Worm (Caenorhabditis elegans) whole organism, L1 larva: Measurements from ENCODE around the gene ostb-1.

Experiments
- C04F5.9 ChIP-seq: sonication (generic microtip); optimal IDR thresholded peaks from 2 replicates; lab custom pipeline; 2016; ENCODE audit warnings: missing genetic modification characterization, missing compliant biosample characterization
- C16A3.4 ChIP-seq: fragments of 150-350 bp; optimal IDR thresholded peaks from 2 replicates; lab custom pipeline; 2014; ENCODE audit warnings: missing biosample characterization, missing genetic modification characterization
- ama-1 ChIP-seq: fragments of 150-350 bp; optimal IDR thresholded peaks from 2 replicates; lab custom pipeline; 2014
- blmp-1 ChIP-seq: fragments of 150-350 bp; optimal IDR thresholded peaks from 2 replicates; lab custom pipeline; 2014; ENCODE audit warnings: missing biosample characterization, missing genetic modification characterization
- ceh-88 ChIP-seq: fragments of 200-800 bp; sonication (Bioruptor generic); IDR thresholded peaks from 2 replicates; pipeline ENCODE4 v1.3.6; 2022; ENCODE audit warnings: missing genetic modification characterization, missing compliant biosample characterization
- ceh-90 ChIP-seq: sonication (generic microtip); optimal IDR thresholded peaks from 2 replicates; lab custom pipeline; 2016; ENCODE audit warnings: missing genetic modification characterization, missing compliant biosample characterization
- ces-1 ChIP-seq: fragments of 150-350 bp; optimal IDR thresholded peaks from 2 replicates; lab custom pipeline; 2014; ENCODE audit warnings: missing biosample characterization, missing genetic modification reagents, missing genetic modification characterization
- dsc-1 ChIP-seq: sonication (generic microtip); optimal IDR thresholded peaks from 2 replicates; lab custom pipeline; 2016; ENCODE audit warnings: mild to moderate bottlenecking, missing genetic modification characterization, missing compliant biosample characterization
- efl-1 ChIP-seq, 4 experiments: fragments of 150-350 bp; optimal IDR thresholded peaks in 3 of 4; peaks in 1 of 4; 1 replicate in 1 of 4; 2 replicates in 3 of 4; lab custom pipeline; 2014; ENCODE audit warnings: missing biosample characterization in 2 of 4, missing genetic modification characterization in 2 of 4, missing genetic modification reagents in 2 of 4
- egl-27 ChIP-seq, 2 experiments: fragments of 150-350 bp in 1 of 2; sonication (generic microtip); optimal IDR thresholded peaks; 3 replicates each; lab custom pipeline; 2017 to 2018; ENCODE audit warnings: missing biosample characterization in 2 of 2, missing genetic modification characterization in 2 of 2, missing genetic modification reagents in 2 of 2
- ets-5 ChIP-seq: fragments of 200-800 bp; sonication (Bioruptor generic); IDR thresholded peaks from 2 replicates; pipeline ENCODE4 v1.3.6; 2022; ENCODE audit warnings: missing genetic modification characterization, missing compliant biosample characterization
- fkh-4 ChIP-seq: sonication (generic microtip); optimal IDR thresholded peaks from 2 replicates; lab custom pipeline; 2016; ENCODE audit warnings: missing compliant biosample characterization, missing genetic modification characterization, borderline replicate concordance
- hlh-4 ChIP-seq: sonication (generic microtip); optimal IDR thresholded peaks from 2 replicates; lab custom pipeline; 2016; ENCODE audit warnings: mild to moderate bottlenecking, missing genetic modification characterization, missing compliant biosample characterization
- irx-1 ChIP-seq: sonication (generic microtip); optimal IDR thresholded peaks from 2 replicates; lab custom pipeline; 2016; ENCODE audit warnings: missing genetic modification characterization, missing compliant biosample characterization
- jun-1 ChIP-seq: fragments of 150-350 bp; optimal IDR thresholded peaks from 2 replicates; lab custom pipeline; 2014; ENCODE audit warnings: missing biosample characterization, missing genetic modification reagents, missing genetic modification characterization
- lin-14 ChIP-seq: fragments of 200-800 bp; sonication (Bioruptor generic); optimal IDR thresholded peaks from 2 replicates; lab custom pipeline; 2018; ENCODE audit warnings: mild to moderate bottlenecking, missing genetic modification characterization, moderate library complexity, missing compliant biosample characterization
- lin-15B ChIP-seq: fragments of 150-350 bp; sonication (generic microtip); optimal IDR thresholded peaks from 3 replicates; lab custom pipeline; 2014; ENCODE audit warnings: missing biosample characterization, missing genetic modification characterization
- lin-35 ChIP-seq, 2 experiments: fragments of 150-350 bp; optimal IDR thresholded peaks; 2 replicates each; lab custom pipeline; 2014; ENCODE audit warnings: missing biosample characterization in 2 of 2, missing genetic modification characterization in 2 of 2, missing genetic modification reagents in 2 of 2
- lin-39 ChIP-seq: fragments of 150-350 bp; optimal IDR thresholded peaks from 2 replicates; lab custom pipeline; 2014; ENCODE audit warnings: missing biosample characterization, missing genetic modification reagents, missing genetic modification characterization
- lir-3 ChIP-seq: sonication (generic microtip); optimal IDR thresholded peaks from 2 replicates; lab custom pipeline; 2016; ENCODE audit warnings: mild to moderate bottlenecking, missing genetic modification characterization, moderate library complexity, missing compliant biosample characterization; ENCODE audit not compliant: poor library complexity
- mab-9 ChIP-seq: fragments of 200-800 bp; sonication (Bioruptor generic); IDR thresholded peaks from 2 replicates; pipeline ENCODE4 v1.3.6; 2022; ENCODE audit warnings: missing genetic modification reagents, missing genetic modification characterization, missing compliant biosample characterization
- mdl-1 ChIP-seq, 2 experiments: fragments of 150-350 bp; optimal IDR thresholded peaks; 2 replicates each; lab custom pipeline; 2014 to 2017; ENCODE audit warnings: missing biosample characterization in 2 of 2, missing genetic modification characterization in 2 of 2, inconsistent platforms in 1 of 2
- mef-2 ChIP-seq: fragments of 150-350 bp; optimal IDR thresholded peaks from 2 replicates; lab custom pipeline; 2014; ENCODE audit warnings: missing biosample characterization, missing genetic modification characterization
- nhr-11 ChIP-seq: fragments of 150-350 bp; optimal IDR thresholded peaks from 2 replicates; lab custom pipeline; 2014; ENCODE audit warnings: missing biosample characterization, missing genetic modification characterization
- nhr-12 ChIP-seq: sonication (generic microtip); optimal IDR thresholded peaks from 2 replicates; lab custom pipeline; 2017; ENCODE audit warnings: missing biosample characterization, missing genetic modification characterization
- nhr-19 ChIP-seq: fragments of 200-800 bp; sonication (Bioruptor generic); conservative IDR thresholded peaks from 2 replicates; pipeline ENCODE4 v1.3.6; 2022; ENCODE audit warnings: missing genetic modification characterization, missing compliant biosample characterization
- nhr-20 ChIP-seq: sonication (generic microtip); optimal IDR thresholded peaks from 2 replicates; lab custom pipeline; 2016; ENCODE audit warnings: mild to moderate bottlenecking, missing genetic modification characterization, missing compliant biosample characterization
- nhr-28 ChIP-seq: fragments of 150-350 bp; optimal IDR thresholded peaks from 2 replicates; lab custom pipeline; 2014; ENCODE audit warnings: missing biosample characterization, missing genetic modification characterization
- nhr-71 ChIP-seq: sonication (generic microtip); optimal IDR thresholded peaks from 2 replicates; lab custom pipeline; 2016; ENCODE audit warnings: mild to moderate bottlenecking, missing genetic modification characterization, moderate library complexity, missing compliant biosample characterization
- nhr-85 ChIP-seq: sonication (generic microtip); peaks from one replicate; lab custom pipeline; 2016; ENCODE audit warnings: missing genetic modification characterization, inconsistent platforms, missing compliant biosample characterization
- nhr-90 ChIP-seq: sonication (generic microtip); optimal IDR thresholded peaks from 2 replicates; lab custom pipeline; 2016; ENCODE audit warnings: mild to moderate bottlenecking, missing genetic modification characterization, missing compliant biosample characterization; ENCODE audit not compliant: poor library complexity
- rnt-1 ChIP-seq: sonication (generic microtip); optimal IDR thresholded peaks from 2 replicates; lab custom pipeline; 2016; ENCODE audit warnings: mild to moderate bottlenecking, missing genetic modification characterization, moderate library complexity, missing compliant biosample characterization
- skn-1 ChIP-seq: fragments of 150-350 bp; optimal IDR thresholded peaks from 2 replicates; lab custom pipeline; 2014; ENCODE audit warnings: missing biosample characterization, missing genetic modification characterization
- snu-23 ChIP-seq: sonication (generic microtip); optimal IDR thresholded peaks from 2 replicates; lab custom pipeline; 2016; ENCODE audit warnings: missing genetic modification characterization, missing compliant biosample characterization
- sptf-1 ChIP-seq: fragments of 150-350 bp; optimal IDR thresholded peaks from 2 replicates; lab custom pipeline; 2014; ENCODE audit warnings: missing biosample characterization, missing genetic modification characterization
- unc-98 ChIP-seq: fragments of 200-800 bp; sonication (Bioruptor generic); IDR thresholded peaks from 2 replicates; pipeline ENCODE4 v1.3.6; 2022; ENCODE audit warnings: missing genetic modification characterization, missing compliant biosample characterization
- zag-1 ChIP-seq: fragments of 150-350 bp; optimal IDR thresholded peaks from 2 replicates; lab custom pipeline; 2014; ENCODE audit warnings: missing biosample characterization, missing genetic modification characterization
- zip-4 ChIP-seq: fragments of 200-800 bp; sonication (Bioruptor generic); optimal IDR thresholded peaks from 2 replicates; lab custom pipeline; 2018; ENCODE audit warnings: mild to moderate bottlenecking, missing genetic modification characterization, moderate library complexity, missing compliant biosample characterization

Gene ostb-1

DNA sequence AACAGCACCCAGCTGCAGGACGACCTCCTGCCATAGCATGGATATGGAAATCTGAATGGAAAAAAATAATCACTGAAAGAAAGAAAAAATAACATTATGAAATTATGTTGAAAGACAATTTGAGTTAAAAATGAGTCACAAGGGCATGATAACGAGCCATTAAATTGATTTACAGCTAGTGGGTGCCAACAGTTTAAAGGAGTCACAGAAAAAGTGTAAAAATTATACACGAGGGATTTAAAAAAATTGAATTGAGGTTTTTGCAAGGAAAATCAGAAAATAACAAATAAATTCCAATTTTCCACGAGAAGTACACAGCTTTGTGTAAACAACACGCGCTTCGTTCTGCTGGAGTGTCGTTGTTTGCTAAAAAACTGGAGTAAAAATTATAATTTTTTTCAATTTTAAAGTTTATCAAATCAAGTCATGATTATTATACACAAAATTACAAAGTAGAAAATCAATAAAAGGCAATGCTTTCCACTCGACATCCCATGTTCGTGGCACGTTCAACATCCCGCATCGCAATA is 9.6 kb downstream of the ostb-1 start, which contains the start of gene T01H3.3 (continued):
- TF ChIP-seq rnt-1 (tag; lab: Kevin White, UChicago) = peak; percentile 40
- TF ChIP-seq lir-3 = no peak
- no peak for TF ChIP-seq nhr-28 (tag; lab: Kevin White, UChicago)
- no peak for TF ChIP-seq fkh-4 (tag; lab: Kevin White, UChicago)
- TF ChIP-seq nhr-85 = peak; percentile 39
- peak; percentile 66 for TF ChIP-seq nhr-71 (tag; lab: Kevin White, UChicago)
- no peak for TF ChIP-seq hlh-4 (tag; lab: Kevin White, UChicago)
- TF ChIP-seq irx-1 (tag; lab: Kevin White, UChicago) = no peak
- TF ChIP-seq nhr-11 (tag; lab: Kevin White, UChicago) = no peak
- TF ChIP-seq ama-1 = no peak
- TF ChIP-seq snu-23 (GFP tag; lab: Kevin White, UChicago) = peak; percentile 73
- TF ChIP-seq C16A3.4 = peak; percentile 50
- TF ChIP-seq lin-35 (GFP tag; optimal IDR thresholded peaks at IDR 0.05; lab: Kevin White, UChicago) = peak; percentile 57 to 59
- no peak for TF ChIP-seq nhr-12 (tag; lab: Kevin White, UChicago)
- no peak for TF ChIP-seq ceh-90 (tag; lab: Kevin White, UChicago)
- peak; percentile 43 for TF ChIP-seq nhr-20 (tag; lab: Kevin White, UChicago)
- TF ChIP-seq nhr-90 (tag; lab: Kevin White, UChicago) = peak; percentile 42
- TF ChIP-seq lin-39 = no peak
- TF ChIP-seq blmp-1 (tag; lab: Kevin White, UChicago) = no peak
- no peak for TF ChIP-seq unc-98 (GFP tag; lab: Robert Waterston, UW)
- TF ChIP-seq sptf-1 (tag; lab: Kevin White, UChicago) = no peak
- TF ChIP-seq ets-5 = no peak
- TF ChIP-seq zag-1 (tag; lab: Kevin White, UChicago) = no peak
- peak; percentile 52 to 66 for TF ChIP-seq efl-1 (optimal IDR thresholded peaks at IDR 0.05; lab: Kevin White, UChicago)
- peak in 1 of 2 experiments; percentile 58 for TF ChIP-seq efl-1 (GFP tag; optimal IDR thresholded peaks at IDR 0.05 in 1 of 2; lab: Kevin White, UChicago)
- TF ChIP-seq mef-2 = no peak
- TF ChIP-seq dsc-1 (tag; lab: Kevin White, UChicago) = peak; percentile 33
- peak; percentile 41; the same call in 1 of the 2 replicates for TF ChIP-seq nhr-19 (GFP tag; lab: Robert Waterston, UW)
- no peak for TF ChIP-seq ceh-88
- TF ChIP-seq skn-1 (tag; lab: Kevin White, UChicago) = peak; percentile 25
- no peak for TF ChIP-seq zip-4
- no peak for TF ChIP-seq egl-27 (tag; optimal IDR thresholded peaks at IDR 0.05; lab: Kevin White, UChicago)
- TF ChIP-seq lin-14 (GFP tag; lab: Kevin White, UChicago) = peak; percentile 52
- no peak for TF ChIP-seq jun-1 (tag; lab: Kevin White, UChicago)
- TF ChIP-seq mdl-1 (tag; optimal IDR thresholded peaks at IDR 0.05; lab: Kevin White, UChicago) = no peak

DNA sequence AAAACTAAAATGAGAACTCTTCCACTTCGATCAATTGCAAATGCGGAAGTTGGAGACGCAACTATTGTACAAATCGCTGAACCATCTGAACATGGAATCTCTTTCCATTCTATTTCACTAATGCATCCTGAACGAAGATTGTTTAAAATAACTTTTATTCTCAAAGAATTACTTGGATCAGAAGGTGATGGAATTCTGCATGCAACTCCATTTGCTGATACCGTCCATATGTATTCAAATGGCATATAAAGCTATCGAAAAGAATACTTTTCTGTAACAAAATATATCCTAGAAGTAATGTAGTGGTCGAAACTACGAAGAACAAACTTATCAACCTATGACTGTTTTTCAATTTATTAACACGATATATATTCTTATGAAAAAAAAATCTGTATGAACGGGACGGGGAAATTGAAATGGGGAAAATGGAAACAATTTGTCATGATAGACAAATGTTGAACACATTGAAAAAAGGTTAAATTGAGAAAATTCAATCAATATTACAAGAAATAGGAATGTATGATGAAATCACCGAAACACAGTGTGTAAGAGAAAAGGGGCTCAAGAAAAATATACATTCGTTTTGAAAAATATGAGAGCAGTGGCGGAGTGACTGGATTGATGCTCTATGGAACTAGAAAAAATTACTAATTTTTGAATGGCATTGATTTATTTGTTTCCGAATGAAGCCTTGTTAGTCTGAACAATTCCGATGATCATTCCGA is 13.6 kb downstream of the ostb-1 start, which contains the start of gene T01H3.2:
T01H3.2 (minus strand) TSS at position 251 of the 725 bp plus-strand sequence.
- no peak for TF ChIP-seq ceh-88
- TF ChIP-seq nhr-71 (tag; lab: Kevin White, UChicago) = peak; percentile 41
- TF ChIP-seq C04F5.9 (tag; lab: Kevin White, UChicago) = no peak
- no peak for TF ChIP-seq efl-1 (optimal IDR thresholded peaks at IDR 0.05; lab: Kevin White, UChicago)
- peak in 1 of 2 experiments; percentile 86 for TF ChIP-seq efl-1 (GFP tag; optimal IDR thresholded peaks at IDR 0.05 in 1 of 2; lab: Kevin White, UChicago)
- no peak for TF ChIP-seq lin-15B (tag; lab: Kevin White, UChicago)
- no peak for TF ChIP-seq ces-1 (GFP tag; lab: Kevin White, UChicago)
- TF ChIP-seq mab-9 (GFP tag; lab: Robert Waterston, UW) = no peak
- no peak for TF ChIP-seq zip-4
- peak; percentile 2 for TF ChIP-seq snu-23 (GFP tag; lab: Kevin White, UChicago)
